Worm (Caenorhabditis elegans): ENCODE data around the gene gtr-1.

The gtr-1 gene

ce11 chrX:777421-777820, 25.2 kb upstream of the gtr-1 start, which contains the start of gene nas-15:
Gene nas-15, plus strand, starts transcription at chrX:777721.
- TF ChIP-seq ceh-9 (tag; optimal IDR thresholded peaks at IDR 0.05) (no peak), elt-1 (tag; optimal IDR thresholded peaks at IDR 0.05) (no peak), ceh-28 (tag; optimal IDR thresholded peaks at IDR 0.05) (no peak), nhr-12 (tag; optimal IDR thresholded peaks at IDR 0.05) (no peak), aly-2 (tag; optimal IDR thresholded peaks at IDR 0.05) (no peak), elt-3 (tag; optimal IDR thresholded peaks at IDR 0.05) (no peak), ztf-11 (tag; optimal IDR thresholded peaks at IDR 0.05) (no peak), ceh-82 (tag; optimal IDR thresholded peaks at IDR 0.05) (no peak), fkh-10 (GFP tag; optimal IDR thresholded peaks at IDR 0.05) (no peak), unc-39 (tag; optimal IDR thresholded peaks at IDR 0.05) (no peak), tbx-2 (tag; optimal IDR thresholded peaks at IDR 0.05) (no peak), lsy-12 (tag; optimal IDR thresholded peaks at IDR 0.05) (no peak), daf-12 (tag; optimal IDR thresholded peaks at IDR 0.05) (no peak), ztf-4 (tag; optimal IDR thresholded peaks at IDR 0.05) (no peak), skn-1 (tag; optimal IDR thresholded peaks at IDR 0.05) (no peak)

DNA sequence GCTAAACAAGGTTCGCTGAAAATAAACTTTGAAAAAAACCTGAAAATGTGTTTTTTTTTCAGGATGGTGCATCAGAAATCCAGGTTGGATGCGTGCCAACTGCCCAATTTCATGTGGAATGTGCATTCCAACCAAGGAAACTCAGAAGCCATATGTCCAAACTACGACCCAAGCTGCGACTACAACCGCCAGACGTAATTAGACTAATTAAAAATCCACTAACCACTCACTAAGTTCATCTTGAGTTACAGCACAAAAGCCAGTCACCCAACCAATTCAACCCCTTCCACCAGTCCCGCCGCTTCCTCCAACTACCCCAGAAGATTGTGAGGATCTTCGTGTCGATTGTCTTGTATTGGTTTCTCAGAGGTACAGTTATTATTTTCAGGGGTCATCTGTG, 23.3 kb upstream of the gtr-1 start:
- TF ChIP-seq nhr-25 (tag; optimal IDR thresholded peaks at IDR 0.05) = no peak
- no peak for TF ChIP-seq ceh-16 (tag; optimal IDR thresholded peaks at IDR 0.05)
- no peak for TF ChIP-seq nfya-1 (tag; optimal IDR thresholded peaks at IDR 0.05; ENCODE audit: insufficient read depth)
- TF ChIP-seq R02D3.7 (tag; optimal IDR thresholded peaks at IDR 0.05) = no peak
- TF ChIP-seq egl-27 (tag; optimal IDR thresholded peaks at IDR 0.05) = no peak
- no peak for TF ChIP-seq elt-1 (tag; optimal IDR thresholded peaks at IDR 0.05)
- no peak for TF ChIP-seq eor-1 (tag; optimal IDR thresholded peaks at IDR 0.05)
- TF ChIP-seq mdl-1 (tag; optimal IDR thresholded peaks at IDR 0.05) = no peak
- no peak for TF ChIP-seq fos-1 (tag; optimal IDR thresholded peaks at IDR 0.05)
- no peak for TF ChIP-seq aly-2 (tag; optimal IDR thresholded peaks at IDR 0.05)
- TF ChIP-seq elt-3 (tag; optimal IDR thresholded peaks at IDR 0.05) = no peak
- TF ChIP-seq pqm-1 (tag; optimal IDR thresholded peaks at IDR 0.05) = no peak

DNA sequence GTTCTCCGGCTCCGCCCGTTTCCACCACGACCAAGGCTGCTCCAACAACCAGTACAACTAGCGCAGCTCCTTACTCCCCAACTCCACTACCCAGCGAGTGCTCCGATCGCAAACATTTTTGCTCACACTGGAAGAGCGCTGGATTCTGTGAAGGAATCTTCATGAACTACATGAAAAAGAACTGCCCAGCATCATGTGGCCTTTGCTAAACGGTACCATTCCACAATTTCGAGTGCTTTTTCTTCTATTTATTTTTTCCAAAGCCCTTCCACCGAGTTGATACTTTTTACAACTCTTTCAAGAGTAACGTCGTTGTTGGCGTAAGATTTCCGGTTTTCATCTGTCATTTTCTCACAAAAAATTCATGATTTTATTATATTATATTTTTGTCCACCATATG, 22.6 kb upstream of the gtr-1 start:
- TF ChIP-seq fos-1 (tag; optimal IDR thresholded peaks at IDR 0.05) (no peak), nhr-237 (tag; optimal IDR thresholded peaks at IDR 0.05) (no peak), tbx-2 (tag; optimal IDR thresholded peaks at IDR 0.05) (no peak), zag-1 (tag; optimal IDR thresholded peaks at IDR 0.05) (no peak), ceh-9 (tag; optimal IDR thresholded peaks at IDR 0.05) (no peak), ceh-82 (tag; optimal IDR thresholded peaks at IDR 0.05) (no peak), lin-39 (tag; optimal IDR thresholded peaks at IDR 0.05) (no peak), skn-1 (tag; optimal IDR thresholded peaks at IDR 0.05) (no peak), ceh-28 (tag; optimal IDR thresholded peaks at IDR 0.05) (no peak), pqm-1 (tag; optimal IDR thresholded peaks at IDR 0.05) (no peak), nhr-25 (tag; optimal IDR thresholded peaks at IDR 0.05) (no peak), elt-1 (tag; optimal IDR thresholded peaks at IDR 0.05) (no peak), snpc-4 (tag; optimal IDR thresholded peaks at IDR 0.05) (no peak), R02D3.7 (tag; optimal IDR thresholded peaks at IDR 0.05) (no peak), nhr-76 (tag; optimal IDR thresholded peaks at IDR 0.05) (no peak)

ce11 chrX:784853-785252, 17.7 kb upstream of the gtr-1 start, which contains the start of gene T04G9.6:
Gene T04G9.6, minus strand, starts transcription at chrX:784953.
- TF ChIP-seq R02D3.7 (tag; optimal IDR thresholded peaks at IDR 0.05) (no peak), egl-27 (tag; optimal IDR thresholded peaks at IDR 0.05) (no peak), nhr-237 (tag; optimal IDR thresholded peaks at IDR 0.05) (no peak), pha-4 (tag; optimal IDR thresholded peaks at IDR 0.05) (no peak), ceh-28 (tag; optimal IDR thresholded peaks at IDR 0.05) (no peak), ZK546.5 (tag; optimal IDR thresholded peaks at IDR 0.05) (no peak), ztf-4 (tag; optimal IDR thresholded peaks at IDR 0.05) (no peak), nhr-25 (tag; optimal IDR thresholded peaks at IDR 0.05) (no peak), ceh-82 (tag; optimal IDR thresholded peaks at IDR 0.05) (no peak), mml-1 (tag; optimal IDR thresholded peaks at IDR 0.05) (no peak), ztf-11 (tag; optimal IDR thresholded peaks at IDR 0.05) (no peak), sea-2 (GFP tag; optimal IDR thresholded peaks at IDR 0.05) (no peak), nhr-12 (tag; optimal IDR thresholded peaks at IDR 0.05) (no peak), nhr-43 (tag; optimal IDR thresholded peaks at IDR 0.05; ENCODE audit: poor library complexity, severe bottlenecking) (no peak)

DNA sequence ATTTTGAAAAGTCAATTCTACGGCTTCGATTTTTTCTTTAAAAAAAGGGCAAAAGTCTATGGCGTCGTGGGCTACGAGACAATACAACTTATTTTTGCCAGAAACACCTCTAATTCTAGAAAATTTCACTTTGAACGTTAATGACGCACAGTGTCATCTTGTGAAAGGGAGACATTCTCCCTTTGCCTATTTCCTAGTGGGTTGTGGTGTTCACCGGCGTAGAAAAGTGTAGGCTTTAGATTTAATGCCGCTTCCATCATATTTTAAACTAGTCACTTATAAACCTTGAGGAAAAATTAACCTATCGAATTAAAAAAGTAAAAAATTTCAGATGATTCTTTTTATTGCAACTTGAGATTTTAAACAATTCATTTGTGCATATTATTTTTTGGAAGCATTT, 17.2 kb upstream of the gtr-1 start:
- TF ChIP-seq nhr-43 (tag; optimal IDR thresholded peaks at IDR 0.05; ENCODE audit: poor library complexity, severe bottlenecking) (peak; percentile 17), nhr-23 (tag; optimal IDR thresholded peaks at IDR 0.05) (peak; percentile 23), nhr-77 (tag; optimal IDR thresholded peaks at IDR 0.05) (peak; percentile 11), zag-1 (tag; optimal IDR thresholded peaks at IDR 0.05) (no peak), tbx-2 (tag; optimal IDR thresholded peaks at IDR 0.05) (peak; percentile 19), elt-3 (tag; optimal IDR thresholded peaks at IDR 0.05) (no peak), pqm-1 (tag; optimal IDR thresholded peaks at IDR 0.05) (no peak), ceh-28 (tag; optimal IDR thresholded peaks at IDR 0.05) (peak; percentile 43), egl-27 (tag; optimal IDR thresholded peaks at IDR 0.05) (no peak)
